Worm (Caenorhabditis elegans) whole organism, midembryonic: ENCODE data around the gene F36H1.12.

Experiments used
- T22C8.4 ChIP-seq: fragments of 200-800 bp; sonication (Bioruptor generic); IDR thresholded peaks from 2 replicates; pipeline ENCODE4 v1.3.6; 2022; ENCODE audit warnings: missing genetic modification characterization, missing compliant biosample characterization
- cog-1 ChIP-seq: sonication (generic microtip); optimal IDR thresholded peaks from 2 replicates; lab custom pipeline; 2016; ENCODE audit warnings: missing genetic modification characterization, missing compliant biosample characterization
- flt-1 ChIP-seq: fragments of 200-800 bp; sonication (Bioruptor generic); IDR thresholded peaks from 2 replicates; pipeline ENCODE4 v1.3.6; 2022; ENCODE audit warnings: missing genetic modification characterization, missing compliant biosample characterization
- klf-2 ChIP-seq: fragments of 200-800 bp; sonication (Bioruptor generic); conservative IDR thresholded peaks from 2 replicates; pipeline ENCODE4 v1.3.6; 2022; ENCODE audit warnings: missing genetic modification reagents, missing genetic modification characterization, missing compliant biosample characterization
- med-1 ChIP-seq: sonication (generic microtip); optimal IDR thresholded peaks from 2 replicates; lab custom pipeline; 2017; ENCODE audit warnings: missing genetic modification characterization, mild to moderate bottlenecking, missing compliant biosample characterization, antibody characterized with exemption, missing genetic modification reagents; ENCODE audit not compliant: insufficient read depth
- ref-1 ChIP-seq: fragments of 200-800 bp; sonication (Bioruptor generic); conservative IDR thresholded peaks from 2 replicates; pipeline ENCODE4 v1.3.6; 2022; ENCODE audit warnings: missing genetic modification reagents, missing genetic modification characterization, missing compliant biosample characterization
- tab-1 ChIP-seq: fragments of 200-800 bp; sonication (Bioruptor generic); IDR thresholded peaks from 2 replicates; pipeline ENCODE4 v1.3.6; 2022; ENCODE audit warnings: missing genetic modification characterization, missing compliant biosample characterization
- ztf-23 ChIP-seq: fragments of 200-800 bp; sonication (Bioruptor generic); IDR thresholded peaks from 2 replicates; pipeline ENCODE4 v1.3.6; 2022; ENCODE audit warnings: missing genetic modification reagents, missing genetic modification characterization, missing compliant biosample characterization
- ztf-29 ChIP-seq: fragments of 200-800 bp; sonication (Bioruptor generic); IDR thresholded peaks from 2 replicates; pipeline ENCODE4 v1.3.6; 2022; ENCODE audit warnings: missing genetic modification reagents, missing genetic modification characterization, missing compliant biosample characterization

The F36H1.12 gene

DNA sequence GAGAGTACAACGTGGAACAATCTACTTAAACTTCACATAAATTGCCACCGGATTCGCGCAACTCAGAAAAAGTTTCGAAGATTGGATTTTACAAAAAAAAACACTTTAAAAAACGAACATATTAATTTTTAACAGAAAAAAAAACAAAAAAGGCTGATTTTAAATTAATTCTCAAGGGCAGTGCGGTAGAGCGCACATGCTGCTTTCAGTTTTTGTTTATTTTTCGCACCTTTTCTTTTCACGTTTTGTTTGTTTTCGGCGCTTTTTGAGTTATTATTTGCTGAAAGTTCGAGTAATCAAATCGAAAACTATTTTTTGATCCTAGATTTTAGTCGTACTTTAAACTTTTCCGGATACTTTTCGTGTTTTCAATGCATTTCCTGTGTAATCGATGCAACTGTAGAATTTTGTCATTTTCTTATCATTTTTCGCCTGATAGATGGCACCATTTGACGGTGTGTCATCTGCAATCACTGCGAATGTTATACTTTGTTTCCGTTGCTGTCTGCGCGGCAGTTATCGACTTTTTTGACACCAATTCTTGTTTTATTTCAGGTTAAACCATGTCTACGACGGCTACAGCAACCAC is 33.4 kb downstream of the F36H1.12 start, which contains the start of gene F13H10.8:
TSS of gene F13H10.8 (plus strand) at position 556 of the 589 bp plus-strand sequence.
- no peak for TF ChIP-seq ztf-23 (GFP tag; lab: Robert Waterston, UW)
- TF ChIP-seq tab-1 (GFP tag; lab: Robert Waterston, UW): no peak

DNA sequence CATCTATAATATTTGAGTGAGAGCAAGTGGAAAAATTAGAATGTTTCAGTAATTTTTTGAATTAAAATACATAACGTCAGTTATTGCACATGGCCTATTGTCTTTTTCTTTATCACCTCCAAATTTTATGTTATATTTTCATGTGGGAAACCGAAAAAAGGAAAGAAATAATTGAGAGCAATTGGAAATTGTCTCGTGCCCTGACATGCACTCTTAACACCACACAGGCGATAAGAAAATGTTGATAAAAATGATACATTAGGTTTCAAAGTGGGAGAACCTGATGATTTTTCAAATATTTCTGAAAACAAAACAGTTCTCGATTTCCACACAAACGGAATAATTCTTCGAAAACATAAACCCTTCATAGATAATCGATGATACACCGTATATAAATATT is 37.6 kb downstream of the F36H1.12 start, which contains the start of gene F13H10.3:
TSS of gene F13H10.3 (minus strand) at position 73 of the 400 bp plus-strand sequence.
- TF ChIP-seq cog-1 (tag; lab: Kevin White, UChicago) (no peak), flt-1 (GFP tag; lab: Robert Waterston, UW) (no peak), ref-1 (GFP tag; lab: Robert Waterston, UW) (no peak), tab-1 (GFP tag; lab: Robert Waterston, UW) (no peak), ztf-23 (GFP tag; lab: Robert Waterston, UW) (no peak), T22C8.4 (GFP tag; lab: Robert Waterston, UW) (no peak), klf-2 (GFP tag; lab: Robert Waterston, UW) (no peak), med-1 (GFP tag; lab: Kevin White, UChicago) (no peak), ztf-29 (GFP tag; lab: Robert Waterston, UW) (no peak)

DNA sequence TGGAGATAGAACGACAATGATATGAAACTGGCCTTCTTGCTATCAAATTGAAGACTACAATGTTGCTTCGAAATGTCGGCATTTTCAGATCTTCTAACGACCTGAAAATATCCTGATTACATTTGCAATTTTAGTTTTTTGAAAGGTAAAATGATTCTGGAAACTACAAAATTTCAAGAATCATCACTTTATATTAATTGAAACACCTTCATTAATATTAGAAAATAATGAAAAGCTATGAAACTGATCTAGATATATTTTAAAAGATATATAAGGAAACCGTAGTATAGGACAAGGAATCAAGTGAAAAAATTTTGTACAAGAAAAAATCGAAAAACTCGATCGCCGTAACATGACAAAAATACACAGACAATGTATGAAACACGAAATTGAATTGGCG is 41.6 kb downstream of the F36H1.12 start, which contains the start of gene ndx-9:
TSS of gene ndx-9 (minus strand) at position 101 of the 400 bp plus-strand sequence.
- no peak for TF ChIP-seq flt-1 (GFP tag; lab: Robert Waterston, UW)
- TF ChIP-seq ztf-23 (GFP tag; lab: Robert Waterston, UW): no peak
- no peak for TF ChIP-seq T22C8.4 (GFP tag; lab: Robert Waterston, UW)
- TF ChIP-seq ref-1 (GFP tag; lab: Robert Waterston, UW): no peak
- no peak for TF ChIP-seq med-1 (GFP tag; lab: Kevin White, UChicago)
- no peak for TF ChIP-seq ztf-29 (GFP tag; lab: Robert Waterston, UW)

DNA sequence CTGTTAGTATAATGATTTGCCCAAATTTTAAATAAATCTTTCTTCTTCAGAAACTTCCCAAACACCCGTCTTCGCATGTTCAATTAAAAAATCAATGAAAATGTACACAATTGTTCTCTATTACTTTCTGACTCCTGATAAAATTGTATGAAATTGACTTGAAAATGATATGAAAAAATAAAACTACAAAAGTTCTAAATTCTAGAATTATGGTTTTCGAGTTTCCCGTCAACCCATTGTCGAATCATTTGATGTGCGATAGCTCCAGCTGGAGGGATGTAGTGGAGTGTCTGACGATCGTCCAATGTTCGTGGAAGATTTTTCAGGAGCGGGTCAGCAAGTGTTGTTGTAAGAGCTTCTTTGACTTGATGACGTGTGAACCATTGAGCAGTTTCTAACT is 43.6 kb downstream of the F36H1.12 start:
- TF ChIP-seq T22C8.4 (GFP tag; lab: Robert Waterston, UW) (no peak), tab-1 (GFP tag; lab: Robert Waterston, UW) (no peak), med-1 (GFP tag; lab: Kevin White, UChicago) (no peak), ztf-29 (GFP tag; lab: Robert Waterston, UW) (no peak), cog-1 (tag; lab: Kevin White, UChicago) (no peak), ztf-23 (GFP tag; lab: Robert Waterston, UW) (no peak), flt-1 (GFP tag; lab: Robert Waterston, UW) (no peak), ref-1 (GFP tag; lab: Robert Waterston, UW) (no peak), klf-2 (GFP tag; lab: Robert Waterston, UW) (no peak)

DNA sequence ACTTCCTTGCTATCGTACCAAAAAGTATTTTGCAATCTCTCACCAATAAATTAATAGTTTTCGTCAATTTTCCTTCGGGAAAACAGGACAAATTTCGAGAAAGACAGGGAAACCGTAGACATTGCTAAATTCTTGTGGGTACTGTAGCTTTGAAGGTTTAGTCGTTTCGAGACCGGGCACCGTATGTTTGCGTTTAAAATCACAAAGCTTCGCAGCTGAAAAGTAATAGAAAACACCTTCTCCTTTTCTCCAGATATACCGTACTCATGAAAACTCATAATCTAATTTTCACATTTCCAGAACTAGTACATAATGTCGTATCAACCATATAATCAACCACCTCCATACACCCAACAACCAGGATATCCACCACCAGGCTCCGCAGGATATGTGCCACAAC is 44.5 kb downstream of the F36H1.12 start, which contains the start of gene F13H10.6:
TSS of gene F13H10.6 (plus strand) at position 301 of the 400 bp plus-strand sequence.
- TF ChIP-seq T22C8.4 (GFP tag; lab: Robert Waterston, UW): no peak
- no peak for TF ChIP-seq ztf-23 (GFP tag; lab: Robert Waterston, UW)
- no peak for TF ChIP-seq flt-1 (GFP tag; lab: Robert Waterston, UW)
- TF ChIP-seq med-1 (GFP tag; lab: Kevin White, UChicago): no peak
- no peak for TF ChIP-seq ref-1 (GFP tag; lab: Robert Waterston, UW)
- no peak for TF ChIP-seq cog-1 (tag; lab: Kevin White, UChicago)
- TF ChIP-seq klf-2 (GFP tag; lab: Robert Waterston, UW): no peak
- TF ChIP-seq ztf-29 (GFP tag; lab: Robert Waterston, UW): no peak
- TF ChIP-seq tab-1 (GFP tag; lab: Robert Waterston, UW): no peak

DNA sequence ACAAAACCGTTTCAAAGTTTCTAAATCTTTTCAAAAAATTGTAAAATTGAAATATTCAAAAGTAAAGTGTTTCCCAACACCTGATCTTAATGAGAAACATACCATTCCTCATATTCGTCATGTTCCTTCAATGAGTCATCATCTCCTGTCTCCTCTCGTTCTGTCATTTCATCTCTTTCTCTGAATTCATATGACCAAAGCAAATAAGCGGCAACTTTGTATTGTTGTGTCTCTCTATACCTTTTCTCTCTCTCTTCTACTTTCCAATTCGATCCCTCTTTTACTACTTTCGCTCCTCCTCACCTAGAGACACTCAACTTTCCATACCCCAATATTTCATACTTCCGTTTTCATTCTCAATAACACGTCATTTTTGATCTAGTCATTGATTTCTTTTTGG is 45.2 kb downstream of the F36H1.12 start:
- TF ChIP-seq ztf-23 (GFP tag; lab: Robert Waterston, UW) (no peak), cog-1 (tag; lab: Kevin White, UChicago) (no peak), T22C8.4 (GFP tag; lab: Robert Waterston, UW) (no peak), ztf-29 (GFP tag; lab: Robert Waterston, UW) (no peak)

DNA sequence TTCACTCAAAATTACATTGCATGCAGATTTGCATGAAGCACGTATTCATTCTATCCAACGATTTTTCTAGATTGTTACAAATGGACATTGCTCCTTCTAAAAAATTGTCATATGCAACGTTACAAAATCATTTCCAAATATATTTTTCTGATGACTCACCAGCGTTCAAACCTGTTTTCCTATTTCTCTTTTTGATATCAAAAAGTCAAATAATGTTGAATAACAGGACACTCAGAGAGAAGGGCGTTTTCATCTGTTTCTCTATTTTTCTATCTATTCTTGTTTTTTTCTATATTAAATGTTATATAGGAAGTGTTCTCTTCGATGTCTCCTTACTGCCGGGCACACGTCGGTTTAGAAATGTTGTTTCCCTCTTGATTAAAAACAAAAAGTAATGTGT is 46.6 kb downstream of the F36H1.12 start:
- TF ChIP-seq flt-1 (GFP tag; lab: Robert Waterston, UW): no peak
- no peak for TF ChIP-seq T22C8.4 (GFP tag; lab: Robert Waterston, UW)
- no peak for TF ChIP-seq klf-2 (GFP tag; lab: Robert Waterston, UW)
- no peak for TF ChIP-seq ztf-23 (GFP tag; lab: Robert Waterston, UW)
- TF ChIP-seq med-1 (GFP tag; lab: Kevin White, UChicago): no peak
- TF ChIP-seq tab-1 (GFP tag; lab: Robert Waterston, UW): no peak
- TF ChIP-seq ref-1 (GFP tag; lab: Robert Waterston, UW): no peak
- no peak for TF ChIP-seq cog-1 (tag; lab: Kevin White, UChicago)
- no peak for TF ChIP-seq ztf-29 (GFP tag; lab: Robert Waterston, UW)

DNA sequence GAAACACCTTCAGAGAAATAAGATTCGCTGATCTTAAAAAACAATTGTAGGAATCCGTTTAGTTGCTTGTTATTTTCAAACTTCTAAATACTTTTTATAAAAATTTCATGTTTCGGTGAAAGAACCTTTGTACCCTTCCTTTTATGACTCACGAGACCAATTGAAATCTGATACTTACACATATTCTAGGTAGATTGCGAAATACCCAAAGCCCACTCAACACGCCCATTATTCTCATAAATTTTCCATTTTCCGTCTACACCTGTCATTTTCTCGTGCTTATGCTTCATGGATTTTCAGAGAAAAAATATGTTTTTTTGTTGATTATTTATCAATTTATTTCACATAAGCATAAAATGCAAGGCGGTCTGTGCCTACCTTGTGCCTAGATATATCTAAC is 47.1 kb downstream of the F36H1.12 start:
- TF ChIP-seq tab-1 (GFP tag; lab: Robert Waterston, UW) (no peak), ztf-23 (GFP tag; lab: Robert Waterston, UW) (no peak), ztf-29 (GFP tag; lab: Robert Waterston, UW) (no peak), cog-1 (tag; lab: Kevin White, UChicago) (no peak), med-1 (GFP tag; lab: Kevin White, UChicago) (no peak), ref-1 (GFP tag; lab: Robert Waterston, UW) (no peak), T22C8.4 (GFP tag; lab: Robert Waterston, UW) (no peak), klf-2 (GFP tag; lab: Robert Waterston, UW) (no peak), flt-1 (GFP tag; lab: Robert Waterston, UW) (no peak)

DNA sequence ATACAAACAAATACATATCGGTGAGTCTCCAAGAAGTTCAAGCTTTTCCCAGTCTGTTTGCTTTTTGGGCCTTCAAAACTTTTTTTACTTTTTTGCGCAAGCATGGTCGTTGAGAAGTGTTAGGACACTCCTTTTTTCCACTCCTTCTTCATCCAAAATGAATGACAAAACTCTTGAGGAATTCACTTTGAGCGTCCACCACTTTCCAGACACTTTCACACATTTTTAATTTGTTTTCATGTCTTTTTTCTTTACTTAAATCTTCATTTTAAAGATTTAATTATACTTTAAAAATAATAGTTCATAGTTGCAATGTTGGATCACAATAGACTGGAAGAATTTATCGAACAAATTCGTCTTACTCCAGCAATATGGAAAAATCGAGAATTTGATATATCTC is 49.2 kb downstream of the F36H1.12 start, which contains the start of gene F13H10.1:
TSS of gene F13H10.1 (plus strand) at position 301 of the 400 bp plus-strand sequence.
- TF ChIP-seq ref-1 (GFP tag; lab: Robert Waterston, UW) (no peak), cog-1 (tag; lab: Kevin White, UChicago) (no peak), flt-1 (GFP tag; lab: Robert Waterston, UW) (no peak), med-1 (GFP tag; lab: Kevin White, UChicago) (no peak), ztf-29 (GFP tag; lab: Robert Waterston, UW) (no peak), tab-1 (GFP tag; lab: Robert Waterston, UW) (no peak), T22C8.4 (GFP tag; lab: Robert Waterston, UW) (no peak), ztf-23 (GFP tag; lab: Robert Waterston, UW) (no peak), klf-2 (GFP tag; lab: Robert Waterston, UW) (no peak)
